Worm (Caenorhabditis elegans): ENCODE data around the gene F18A12.2.
"Not testable (repeated sequence)": the region's sequence is repeated elsewhere in the genome, so short reads cannot be mapped to it uniquely, and the experiment has no call there.

Gene F18A12.2

ce11 chrII:3461586-3461985 lies 46.9 kb downstream of the F18A12.2 start, which contains the start of gene C16C8.8:
Gene C16C8.8, minus strand, starts transcription at chrII:3461686.
- TF ChIP-seq B0310.2 (tag; optimal IDR thresholded peaks at IDR 0.05) (no peak), F13C5.2 (tag; optimal IDR thresholded peaks at IDR 0.05) (no peak), hmbx-1 (tag; optimal IDR thresholded peaks at IDR 0.05) (no peak), aly-1 (tag; optimal IDR thresholded peaks at IDR 0.05) (no peak), ceh-36 (tag; optimal IDR thresholded peaks at IDR 0.05) (no peak), tbx-11 (GFP tag; IDR thresholded peaks at IDR 0.05) (no peak), sea-1 (GFP tag; conservative IDR thresholded peaks at IDR 0.05) (no peak), hnd-1 (tag; optimal IDR thresholded peaks at IDR 0.05) (no peak), flt-1 (GFP tag; IDR thresholded peaks at IDR 0.05) (no peak), tbx-37 (GFP tag; conservative IDR thresholded peaks at IDR 0.05) (no peak), hmg-4 (GFP tag; optimal IDR thresholded peaks at IDR 0.05) (no peak), ama-1 (optimal IDR thresholded peaks at IDR 0.05) (no peak), pes-1 (GFP tag; IDR thresholded peaks at IDR 0.05) (no peak), scrt-1 (GFP tag; IDR thresholded peaks at IDR 0.05) (no peak), ceh-13 (GFP tag; optimal IDR thresholded peaks at IDR 0.05) (no peak), tra-4 (tag; optimal IDR thresholded peaks at IDR 0.05) (no peak), ets-7 (tag; optimal IDR thresholded peaks at IDR 0.05) (no peak)

DNA sequence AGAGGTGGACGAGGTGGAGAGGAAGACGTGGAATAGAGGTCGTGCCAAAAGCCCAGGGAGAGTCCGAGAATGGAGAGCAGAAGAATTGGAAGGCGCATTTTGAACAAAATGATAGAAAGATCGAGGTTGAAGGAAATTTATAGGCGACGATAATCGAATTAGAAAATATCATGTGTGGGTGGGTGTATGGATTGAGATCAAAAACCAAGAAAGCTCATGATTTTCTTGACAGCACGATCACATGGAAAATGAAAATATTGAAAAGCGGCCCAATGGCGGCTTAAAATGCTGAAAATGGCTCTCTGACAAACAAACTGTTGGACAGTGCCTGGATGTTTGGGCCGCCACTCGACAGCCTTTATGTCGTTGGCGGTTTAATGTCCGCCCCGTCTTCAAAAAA lies 48.4 kb downstream of the F18A12.2 start, which contains the start of gene C16C8.9:
TSS of gene C16C8.9 (minus strand) at position 101 of the 400 bp plus-strand sequence.
- TF ChIP-seq tbx-37 (GFP tag; conservative IDR thresholded peaks at IDR 0.05) (no peak), ceh-36 (tag; optimal IDR thresholded peaks at IDR 0.05) (no peak), hnd-1 (tag; optimal IDR thresholded peaks at IDR 0.05) (no peak), ceh-13 (GFP tag; optimal IDR thresholded peaks at IDR 0.05) (no peak), flt-1 (GFP tag; IDR thresholded peaks at IDR 0.05) (no peak), hmbx-1 (tag; optimal IDR thresholded peaks at IDR 0.05) (no peak), scrt-1 (GFP tag; IDR thresholded peaks at IDR 0.05) (no peak), ama-1 (optimal IDR thresholded peaks at IDR 0.05) (no peak), F13C5.2 (tag; optimal IDR thresholded peaks at IDR 0.05) (no peak), B0310.2 (tag; optimal IDR thresholded peaks at IDR 0.05) (no peak)

DNA sequence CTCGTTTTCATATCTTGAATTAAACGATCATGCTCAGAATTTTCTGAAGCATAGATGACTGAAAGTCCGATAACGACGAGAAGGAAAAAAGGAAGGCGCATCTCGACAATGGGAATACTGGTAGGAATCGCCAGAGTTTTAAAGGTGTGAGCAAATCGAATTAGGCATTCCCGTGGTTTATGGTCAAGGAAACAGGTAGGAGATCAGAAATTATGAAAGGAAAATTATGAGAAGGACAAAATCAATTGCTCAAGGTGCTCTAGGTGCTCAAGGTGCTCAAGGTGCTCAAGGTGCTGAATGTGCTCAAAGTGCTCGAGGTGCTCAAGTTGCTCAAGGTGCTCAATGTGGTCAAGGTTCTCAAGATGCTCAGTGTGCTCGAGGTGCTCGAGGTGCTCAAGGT lies 49.9 kb downstream of the F18A12.2 start, which contains the start of gene C16C8.10:
TSS of gene C16C8.10 (minus strand) at position 101 of the 400 bp plus-strand sequence.
- not testable (repeated sequence) for TF ChIP-seq tbx-37 (GFP tag; conservative IDR thresholded peaks at IDR 0.05); aly-1 (tag; optimal IDR thresholded peaks at IDR 0.05); ama-1 (optimal IDR thresholded peaks at IDR 0.05)

Measured in whole organism, early embryonic.